Worm (Caenorhabditis elegans) whole organism, young adult: ENCODE data around the gene T20G5.9.

Source experiments
- attf-5 ChIP-seq: fragments of 200-800 bp; sonication (Bioruptor generic); optimal IDR thresholded peaks from 2 replicates; lab custom pipeline; 2018; ENCODE audit warnings: mild to moderate bottlenecking, missing genetic modification characterization, missing compliant biosample characterization
- bed-2 ChIP-seq: fragments of 200-800 bp; sonication (Bioruptor generic); IDR thresholded peaks from 2 replicates; pipeline ENCODE4 v1.3.6; 2022; ENCODE audit warnings: missing genetic modification reagents, missing genetic modification characterization, missing compliant biosample characterization
- mes-4 ChIP-seq: sonication (generic microtip); optimal IDR thresholded peaks from 2 replicates; lab custom pipeline; 2016; ENCODE audit warnings: missing genotype, missing genetic modification characterization, missing compliant biosample characterization
- tbx-9 ChIP-seq: sonication (generic microtip); optimal IDR thresholded peaks from 2 replicates; lab custom pipeline; 2016; ENCODE audit warnings: borderline replicate concordance, missing genetic modification characterization, inconsistent platforms, missing compliant biosample characterization

The T20G5.9 gene

ce11 chrIII:10258641-10259040 lies 49.0 kb downstream of the T20G5.9 start, which contains the start of gene rip-1:
Gene rip-1, minus strand, starts transcription at chrIII:10258741.
- TF ChIP-seq attf-5 (no peak), tbx-9 (tag; lab: Kevin White, UChicago) (no peak), bed-2 (GFP tag; lab: Robert Waterston, UW) (no peak), mes-4 (no peak)
